Worm (Caenorhabditis elegans): ENCODE data around the gene rpl-6.

rpl-6 gene

ce11 chrIII:7207903-7208497 is at the start of gene rpl-6:
Gene rpl-6 (plus strand): TSS chrIII:7208447.
- TF ChIP-seq Y67H2A.10 (GFP tag; conservative IDR thresholded peaks at IDR 0.05) (peak; percentile 59), lag-1 (GFP tag; IDR thresholded peaks at IDR 0.05) (no peak), xnd-1 (tag; optimal IDR thresholded peaks at IDR 0.05) (peak; percentile 1), ekl-4 (GFP tag; IDR thresholded peaks at IDR 0.05) (peak; percentile 86), lin-40 (tag; optimal IDR thresholded peaks at IDR 0.05) (peak; percentile 68), B0035.1 (tag; optimal IDR thresholded peaks at IDR 0.05) (no peak), ceh-27 (GFP tag; optimal IDR thresholded peaks at IDR 0.05) (peak; percentile 82), mel-28 (tag; optimal IDR thresholded peaks at IDR 0.05; ENCODE audit: borderline replicate concordance) (no peak), lsl-1 (GFP tag; optimal IDR thresholded peaks at IDR 0.05) (peak; percentile 91), lin-35 (GFP tag; optimal IDR thresholded peaks at IDR 0.05) (peak in 1 of 3 experiments; percentile 86), attf-3 (GFP tag; conservative IDR thresholded peaks at IDR 0.05) (peak; percentile 74), F39B2.1 (GFP tag; IDR thresholded peaks at IDR 0.05) (no peak), K11D2.4 (GFP tag; IDR thresholded peaks at IDR 0.05) (peak; percentile 65; the same call in 1 of the 2 replicates), madf-3 (GFP tag; IDR thresholded peaks at IDR 0.05) (peak; percentile 84), madf-6 (GFP tag; IDR thresholded peaks at IDR 0.05) (peak; percentile 83), lsy-27 (tag; optimal IDR thresholded peaks at IDR 0.05; ENCODE audit: borderline replicate concordance, insufficient read depth) (peak; percentile 16), tlf-1 (GFP tag; optimal IDR thresholded peaks at IDR 0.05) (peak; percentile 88), Y53G8AR.9 (GFP tag; conservative IDR thresholded peaks at IDR 0.05) (peak; percentile 84), F22D6.2 (tag; optimal IDR thresholded peaks at IDR 0.05) (no peak), ceh-100 (GFP tag; IDR thresholded peaks at IDR 0.05) (peak; percentile 29; the same call in 1 of the 2 replicates), dox-1 (GFP tag; IDR thresholded peaks at IDR 0.05) (peak; percentile 55; the same call in 1 of the 2 replicates), ztf-25 (GFP tag; IDR thresholded peaks at IDR 0.05) (no peak), ztf-18 (tag; optimal IDR thresholded peaks at IDR 0.05) (peak; percentile 47), fkh-3 (tag; optimal IDR thresholded peaks at IDR 0.05) (no peak), ceh-91 (GFP tag; IDR thresholded peaks at IDR 0.05) (peak; percentile 82), zim-3 (tag; optimal IDR thresholded peaks at IDR 0.05) (no peak), D2030.7 (GFP tag; IDR thresholded peaks at IDR 0.05) (0 out of 2 replicates have a peak, but pooled peaks have one; percentile 44), ceh-40 (GFP tag; IDR thresholded peaks at IDR 0.05) (no peak), ccch-3 (GFP tag; optimal IDR thresholded peaks at IDR 0.05) (no peak), tbp1 (GFP tag; optimal IDR thresholded peaks at IDR 0.05) (peak; percentile 57), hrde-1 (tag; optimal IDR thresholded peaks at IDR 0.05; ENCODE audit: borderline replicate concordance) (no peak), hmg-1.2 (GFP tag; IDR thresholded peaks at IDR 0.05) (peak; percentile 86), Y53F4B.3 (GFP tag; IDR thresholded peaks at IDR 0.05) (no peak), nhr-80 (tag; optimal IDR thresholded peaks at IDR 0.05) (peak; percentile 32), egl-44 (GFP tag; IDR thresholded peaks at IDR 0.05) (no peak), F33H1.4 (GFP tag; IDR thresholded peaks at IDR 0.05) (peak; percentile 98), F52B5.7 (tag; optimal IDR thresholded peaks at IDR 0.05) (no peak), snpc-3.4 (tag; optimal IDR thresholded peaks at IDR 0.05) (peak; percentile 85), ztf-28 (GFP tag; IDR thresholded peaks at IDR 0.05) (0 out of 2 replicates have a peak, but pooled peaks have one; percentile 62), cebp-1 (GFP tag; IDR thresholded peaks at IDR 0.05) (no peak), cebp-1 (tag; optimal IDR thresholded peaks at IDR 0.05) (peak; percentile 72), madf-8 (GFP tag; conservative IDR thresholded peaks at IDR 0.05) (peak; percentile 54), lin-54 (GFP tag; optimal IDR thresholded peaks at IDR 0.05) (peak; percentile 80), nfyb-1 (GFP tag; IDR thresholded peaks at IDR 0.05) (no peak), C06A6.2 (GFP tag; conservative IDR thresholded peaks at IDR 0.05) (no peak; the same call in 1 of the 2 replicates), madf-10 (tag; optimal IDR thresholded peaks at IDR 0.05) (peak; percentile 4), efl-1 (GFP tag; optimal IDR thresholded peaks at IDR 0.05) (peak; percentile 68)

Data from whole organism, young adult.